Fruit fly (Drosophila melanogaster): ENCODE measurements around the gene ppk20.

ppk20 gene

DNA sequence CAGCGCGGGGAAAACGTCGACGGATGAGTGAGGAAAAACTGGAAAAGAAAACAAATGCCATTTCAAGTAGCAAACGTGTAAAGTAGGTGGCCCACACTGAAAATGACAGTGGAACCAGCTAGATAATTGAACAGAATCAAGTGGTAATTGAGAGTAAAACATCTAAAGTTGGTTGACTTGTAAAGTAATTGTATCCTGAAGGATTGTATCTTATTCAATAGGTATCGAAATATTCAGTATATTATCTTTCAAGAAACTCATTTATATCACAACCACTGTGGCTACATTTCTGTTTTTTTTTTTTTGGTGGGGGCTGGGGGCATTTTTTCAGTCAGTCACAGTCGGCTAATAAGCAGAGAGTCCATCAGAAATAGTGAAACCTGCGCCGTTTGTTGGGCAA, 30.5 kb upstream of the ppk20 start:
- TF ChIP-seq Ets98B (GFP tag; IDR thresholded peaks at IDR 0.05) (peak; percentile 58; the same call in 1 of the 2 replicates), CG4496 (GFP tag; IDR thresholded peaks at IDR 0.05) (peak; percentile 39; the same call in 1 of the 3 replicates), Snoo (tag; optimal IDR thresholded peaks at IDR 0.05) (no peak)

DNA sequence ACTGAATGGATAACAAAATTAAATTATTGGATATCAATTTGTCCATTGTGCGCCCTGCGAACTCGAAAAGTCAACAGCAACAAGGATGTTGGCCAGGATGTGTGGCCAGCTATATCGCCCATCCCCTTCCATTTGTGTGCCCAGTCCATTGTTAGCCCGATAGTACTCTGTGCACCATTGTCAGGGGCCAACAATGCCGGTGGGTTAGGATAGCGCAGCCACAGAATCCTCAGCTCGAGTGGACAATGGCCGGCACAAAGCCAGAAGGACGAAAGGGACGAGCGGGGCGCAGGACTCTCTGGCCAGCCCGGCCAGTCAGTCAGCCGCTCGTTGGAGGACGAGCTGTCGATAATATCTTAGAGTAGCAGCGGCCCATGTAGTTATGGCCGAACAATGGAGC, 29.2 kb upstream of the ppk20 start:
- TF ChIP-seq CG8301 (tag; optimal IDR thresholded peaks at IDR 0.05) (no peak), Snoo (tag; optimal IDR thresholded peaks at IDR 0.05) (no peak), D1 (tag; optimal IDR thresholded peaks at IDR 0.05) (no peak), Pif1A (GFP tag; optimal IDR thresholded peaks at IDR 0.05) (no peak), CG4496 (GFP tag; IDR thresholded peaks at IDR 0.05) (no peak), gl (tag; optimal IDR thresholded peaks at IDR 0.05) (no peak), EcR (GFP tag; optimal IDR thresholded peaks at IDR 0.05) (no peak), CG15710 (tag; optimal IDR thresholded peaks at IDR 0.05) (no peak), CG8159 (tag; optimal IDR thresholded peaks at IDR 0.05) (no peak), rn (GFP tag; IDR thresholded peaks at IDR 0.05) (no peak), CG17806 (tag; optimal IDR thresholded peaks at IDR 0.05) (no peak), CG12605 (GFP tag; IDR thresholded peaks at IDR 0.05) (no peak), CG10348 (GFP tag; IDR thresholded peaks at IDR 0.05) (no peak), CG9948 (tag; optimal IDR thresholded peaks at IDR 0.05) (no peak), CG34367 (tag; optimal IDR thresholded peaks at IDR 0.05) (no peak), CG13204 (GFP tag; optimal IDR thresholded peaks at IDR 0.05) (no peak), CG32121 (GFP tag; IDR thresholded peaks at IDR 0.05) (no peak), Ets98B (GFP tag; IDR thresholded peaks at IDR 0.05) (no peak), Pif1B (GFP tag; optimal IDR thresholded peaks at IDR 0.05) (no peak)

DNA sequence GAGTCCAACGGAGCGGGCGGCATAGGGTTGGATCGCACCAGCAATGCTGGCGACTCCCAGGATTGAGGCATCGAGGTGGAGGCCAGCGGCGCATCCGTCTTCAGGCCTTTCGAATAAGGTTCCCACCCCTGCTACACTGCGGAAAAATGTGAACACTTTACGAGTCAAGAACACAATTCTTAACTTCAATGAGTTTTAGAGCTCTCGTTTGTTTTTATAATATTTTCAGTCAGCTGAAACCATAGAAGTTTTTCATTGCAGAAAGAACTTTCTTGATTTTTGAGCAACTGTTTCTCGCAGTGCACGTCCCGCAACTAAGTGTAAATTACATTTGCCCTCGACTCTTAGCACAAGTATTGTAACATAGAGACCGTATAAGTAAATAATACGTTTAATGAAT, 27.7 kb upstream of the ppk20 start:
- TF ChIP-seq rn (GFP tag; IDR thresholded peaks at IDR 0.05) = no peak
- no peak for TF ChIP-seq CG14655 (GFP tag; optimal IDR thresholded peaks at IDR 0.05)
- TF ChIP-seq Ets98B (GFP tag; IDR thresholded peaks at IDR 0.05) = no peak
- no peak for TF ChIP-seq CG15710 (tag; optimal IDR thresholded peaks at IDR 0.05)

DNA sequence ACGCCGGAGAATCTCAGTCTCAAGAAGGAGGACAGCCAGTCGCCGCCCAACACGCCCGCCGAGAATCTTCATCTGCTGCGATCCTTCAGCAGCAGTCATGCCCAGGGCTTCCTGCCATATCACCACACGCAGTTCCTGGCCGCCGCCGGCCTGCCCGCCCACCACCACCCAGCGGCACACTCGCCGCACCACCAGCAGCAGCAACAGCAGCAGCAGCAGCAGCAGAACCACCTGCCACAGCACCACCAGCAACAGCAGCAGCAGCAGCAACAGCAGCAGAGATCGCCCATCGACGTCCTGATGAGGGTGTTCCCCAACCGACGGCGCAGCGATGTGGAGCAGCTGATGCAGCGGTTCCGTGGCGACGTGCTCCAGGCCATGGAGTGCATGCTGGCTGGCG, 27.1 kb upstream of the ppk20 start:
- TF ChIP-seq CG8159 (tag; optimal IDR thresholded peaks at IDR 0.05) (no peak), Pif1A (GFP tag; optimal IDR thresholded peaks at IDR 0.05) (no peak), CG4496 (GFP tag; IDR thresholded peaks at IDR 0.05) (no peak), CG32121 (GFP tag; IDR thresholded peaks at IDR 0.05) (no peak), CG10348 (GFP tag; IDR thresholded peaks at IDR 0.05) (no peak), CG8301 (tag; optimal IDR thresholded peaks at IDR 0.05) (no peak), CG9948 (tag; optimal IDR thresholded peaks at IDR 0.05) (no peak), CG13204 (GFP tag; optimal IDR thresholded peaks at IDR 0.05) (no peak), Ets98B (GFP tag; IDR thresholded peaks at IDR 0.05) (no peak), CG34367 (tag; optimal IDR thresholded peaks at IDR 0.05) (no peak)

DNA sequence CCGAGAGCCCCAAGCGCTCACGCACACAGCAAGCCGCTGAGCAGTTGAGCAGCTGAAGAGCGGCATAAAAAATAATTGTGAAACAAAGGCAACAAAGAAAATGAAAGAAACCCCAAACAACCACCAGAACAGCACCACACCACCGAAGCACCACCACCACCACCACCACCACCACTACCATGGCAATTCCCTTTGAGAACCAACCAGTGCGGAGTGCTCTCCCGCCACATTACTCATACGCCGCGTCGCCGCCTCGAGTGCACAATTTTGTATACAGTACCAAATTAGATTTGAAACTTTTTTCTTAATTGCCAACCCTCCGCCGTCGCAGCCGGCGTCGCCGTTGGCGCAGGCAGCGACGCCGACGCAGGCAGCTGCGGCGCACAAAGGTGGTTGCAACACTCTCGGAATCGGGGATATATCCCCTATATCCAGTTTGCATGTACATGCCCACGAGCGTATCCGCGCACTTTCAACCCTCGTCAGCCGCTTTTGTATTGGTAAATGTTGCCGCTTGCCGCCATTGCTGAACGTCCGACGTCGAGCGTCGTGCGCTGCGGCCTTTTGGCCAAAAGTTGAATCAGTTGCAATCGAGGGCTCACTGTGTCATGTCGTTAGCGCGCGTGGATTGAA, 23.4 kb upstream of the ppk20 start, which contains the start of gene dmrt99B:
TSS of gene dmrt99B (plus strand) at position 583 of the 633 bp plus-strand sequence.
- no peak for TF ChIP-seq CG14655 (GFP tag; optimal IDR thresholded peaks at IDR 0.05)
- no peak for TF ChIP-seq D1 (tag; optimal IDR thresholded peaks at IDR 0.05)
- TF ChIP-seq CG9948 (tag; optimal IDR thresholded peaks at IDR 0.05) = no peak

DNA sequence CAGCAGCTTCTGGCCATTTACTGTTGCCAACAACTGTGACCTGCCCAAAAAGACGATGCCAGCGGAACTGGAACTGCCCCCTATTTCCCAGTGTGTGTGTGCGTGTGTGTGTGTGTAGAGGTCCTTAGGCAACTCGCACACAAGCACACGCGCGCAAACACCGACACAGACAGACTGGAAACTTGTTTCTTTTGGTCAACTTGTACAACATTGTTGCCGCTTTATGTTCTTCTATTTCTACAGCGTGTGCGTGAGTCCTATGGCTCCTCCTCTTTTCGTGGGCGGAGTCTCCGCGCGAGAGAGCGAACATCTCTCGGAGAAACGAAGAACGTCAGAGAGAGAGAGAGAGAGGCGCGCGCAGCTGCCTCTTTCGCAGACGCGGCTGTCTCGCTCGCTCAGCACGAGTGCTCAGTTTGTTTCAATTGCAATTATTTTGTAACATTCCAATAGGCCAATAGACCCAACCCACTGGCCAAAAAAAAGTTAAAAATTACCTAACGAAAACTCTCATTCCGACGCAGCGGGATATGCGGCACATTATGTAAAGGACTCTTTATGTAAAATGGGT, 22.4 kb upstream of the ppk20 start:
- TF ChIP-seq CG34367 (tag; optimal IDR thresholded peaks at IDR 0.05) (no peak), Snoo (tag; optimal IDR thresholded peaks at IDR 0.05) (no peak), CG4496 (GFP tag; IDR thresholded peaks at IDR 0.05) (peak; percentile 47; the same call in 1 of the 3 replicates), gl (tag; optimal IDR thresholded peaks at IDR 0.05) (no peak), fd96Ca (GFP tag; IDR thresholded peaks at IDR 0.05) (peak; percentile 10; the same call in 1 of the 3 replicates), CG10348 (GFP tag; IDR thresholded peaks at IDR 0.05) (no peak), Pif1A (GFP tag; optimal IDR thresholded peaks at IDR 0.05) (no peak)

DNA sequence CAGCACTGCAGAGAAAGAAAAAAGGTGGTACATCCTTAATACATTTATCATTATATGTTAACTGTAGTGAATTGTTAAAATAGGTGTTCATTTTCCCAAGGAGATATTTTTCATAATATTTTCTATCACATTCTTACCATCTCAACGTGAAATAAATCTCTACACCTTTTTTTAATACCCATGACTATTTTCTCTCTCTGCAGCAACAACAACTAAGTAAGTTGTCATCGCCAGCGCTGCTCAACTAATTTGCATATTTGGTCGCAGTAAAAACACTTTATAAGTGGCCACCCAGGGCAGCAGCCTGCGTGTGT, 21.8 kb upstream of the ppk20 start:
- TF ChIP-seq Pif1A (GFP tag; optimal IDR thresholded peaks at IDR 0.05) (peak; percentile 54), CG9948 (tag; optimal IDR thresholded peaks at IDR 0.05) (peak; percentile 57), D1 (tag; optimal IDR thresholded peaks at IDR 0.05) (no peak), CG17806 (tag; optimal IDR thresholded peaks at IDR 0.05) (peak; percentile 60), Ets98B (GFP tag; IDR thresholded peaks at IDR 0.05) (peak; percentile 29), CG14655 (GFP tag; optimal IDR thresholded peaks at IDR 0.05) (peak; percentile 49), gl (tag; optimal IDR thresholded peaks at IDR 0.05) (no peak), Pif1B (GFP tag; optimal IDR thresholded peaks at IDR 0.05) (peak; percentile 1), rn (GFP tag; IDR thresholded peaks at IDR 0.05) (no peak), CG10348 (GFP tag; IDR thresholded peaks at IDR 0.05) (no peak), CG8301 (tag; optimal IDR thresholded peaks at IDR 0.05) (peak; percentile 40), CG12605 (GFP tag; IDR thresholded peaks at IDR 0.05) (no peak), EcR (GFP tag; optimal IDR thresholded peaks at IDR 0.05) (no peak), Snoo (tag; optimal IDR thresholded peaks at IDR 0.05) (no peak), CG32121 (GFP tag; IDR thresholded peaks at IDR 0.05) (no peak), fd96Ca (GFP tag; IDR thresholded peaks at IDR 0.05) (no peak), CG34367 (tag; optimal IDR thresholded peaks at IDR 0.05) (peak; percentile 57), CG4496 (GFP tag; IDR thresholded peaks at IDR 0.05) (no peak), CG8159 (tag; optimal IDR thresholded peaks at IDR 0.05) (peak; percentile 77), CG15710 (tag; optimal IDR thresholded peaks at IDR 0.05) (peak; percentile 62), CG13204 (GFP tag; optimal IDR thresholded peaks at IDR 0.05) (no peak)
